Worm (Caenorhabditis elegans) whole organism, mixed stage, embryonic: ENCODE results near the gene mfsd-12.

ENCODE experiments used
- M03D4.4 ChIP-seq: sonication (generic microtip); optimal IDR thresholded peaks from 2 replicates; lab custom pipeline; 2017; ENCODE audit warnings: mild to moderate bottlenecking, missing genetic modification characterization, missing compliant biosample characterization
- bed-3 ChIP-seq: fragments of 200-800 bp; sonication (Bioruptor generic); optimal IDR thresholded peaks from 3 replicates; lab custom pipeline; 2018; ENCODE audit warnings: mild to moderate bottlenecking, missing genetic modification characterization, moderate library complexity, missing compliant biosample characterization
- blmp-1 ChIP-seq: fragments of 150-350 bp; optimal IDR thresholded peaks from 2 replicates; lab custom pipeline; 2014; ENCODE audit warnings: missing biosample characterization, missing genetic modification characterization
- ceh-39 ChIP-seq: fragments of 150-350 bp; optimal IDR thresholded peaks from 2 replicates; lab custom pipeline; 2014; ENCODE audit warnings: missing biosample characterization, missing genetic modification characterization
- ceh-43 ChIP-seq: fragments of 200-800 bp; sonication (Bioruptor generic); optimal IDR thresholded peaks from 2 replicates; lab custom pipeline; 2018; ENCODE audit warnings: mild to moderate bottlenecking, missing genetic modification characterization, moderate library complexity, missing compliant biosample characterization
- ceh-83 ChIP-seq: fragments of 200-800 bp; sonication (Bioruptor generic); optimal IDR thresholded peaks from 2 replicates; lab custom pipeline; 2018; ENCODE audit warnings: mild to moderate bottlenecking, missing genetic modification characterization, missing compliant biosample characterization
- ces-1 ChIP-seq: fragments of 150-350 bp; optimal IDR thresholded peaks from 2 replicates; lab custom pipeline; 2014; ENCODE audit warnings: missing biosample characterization, missing genetic modification reagents, missing genetic modification characterization
- cnd-1 ChIP-seq: fragments of 200-800 bp; sonication (Bioruptor generic); optimal IDR thresholded peaks from 2 replicates; lab custom pipeline; 2018; ENCODE audit warnings: mild to moderate bottlenecking, missing genetic modification characterization, missing compliant biosample characterization
- elt-1 ChIP-seq: sonication (generic microtip); optimal IDR thresholded peaks from 2 replicates; lab custom pipeline; 2017; ENCODE audit warnings: missing genetic modification characterization, mild to moderate bottlenecking, missing compliant biosample characterization, antibody characterized with exemption, moderate library complexity, borderline replicate concordance; ENCODE audit not compliant: insufficient read depth
- elt-3 ChIP-seq: fragments of 150-350 bp; optimal IDR thresholded peaks from 2 replicates; lab custom pipeline; 2014; ENCODE audit warnings: missing biosample characterization, missing genetic modification characterization
- flh-1 ChIP-seq: fragments of 200-800 bp; sonication (Bioruptor generic); optimal IDR thresholded peaks from 2 replicates; lab custom pipeline; 2018; ENCODE audit warnings: mild to moderate bottlenecking, missing genetic modification characterization, moderate library complexity, missing compliant biosample characterization
- ham-2 ChIP-seq: fragments of 200-800 bp; sonication (Bioruptor generic); optimal IDR thresholded peaks from 2 replicates; lab custom pipeline; 2018; ENCODE audit warnings: mild to moderate bottlenecking, missing genetic modification characterization, missing compliant biosample characterization
- hlh-1 ChIP-seq: fragments of 150-350 bp; optimal IDR thresholded peaks from 2 replicates; lab custom pipeline; 2014; ENCODE audit warnings: missing biosample characterization, missing genetic modification reagents, missing genetic modification characterization
- lin-13 ChIP-seq: fragments of 150-350 bp; optimal IDR thresholded peaks from 2 replicates; lab custom pipeline; 2014; ENCODE audit warnings: missing biosample characterization, missing genetic modification characterization
- lin-32 ChIP-seq: fragments of 200-800 bp; sonication (Bioruptor generic); optimal IDR thresholded peaks from 2 replicates; lab custom pipeline; 2018; ENCODE audit warnings: mild to moderate bottlenecking, missing genetic modification characterization, missing compliant biosample characterization
- mab-5 ChIP-seq: fragments of 150-350 bp; optimal IDR thresholded peaks from 2 replicates; lab custom pipeline; 2014; ENCODE audit warnings: missing biosample characterization, missing genetic modification characterization
- mep-1 ChIP-seq: fragments of 150-350 bp; optimal IDR thresholded peaks from 2 replicates; lab custom pipeline; 2017; ENCODE audit warnings: missing biosample characterization, missing genetic modification reagents, missing genetic modification characterization, inconsistent platforms
- mls-2 ChIP-seq: sonication (generic microtip); optimal IDR thresholded peaks from 2 replicates; lab custom pipeline; 2016; ENCODE audit warnings: mild to moderate bottlenecking, missing genetic modification characterization, moderate library complexity, missing compliant biosample characterization
- nhr-12 ChIP-seq: fragments of 150-350 bp; optimal IDR thresholded peaks from 2 replicates; lab custom pipeline; 2014; ENCODE audit warnings: missing biosample characterization, missing genetic modification characterization
- nhr-2 ChIP-seq: fragments of 150-350 bp; optimal IDR thresholded peaks from 2 replicates; lab custom pipeline; 2014; ENCODE audit warnings: missing biosample characterization, missing genetic modification characterization
- nhr-237 ChIP-seq: fragments of 150-350 bp; optimal IDR thresholded peaks from 2 replicates; lab custom pipeline; 2014; ENCODE audit warnings: missing biosample characterization, missing genetic modification characterization
- nhr-28 ChIP-seq: fragments of 150-350 bp; optimal IDR thresholded peaks from 2 replicates; lab custom pipeline; 2014; ENCODE audit warnings: missing biosample characterization, missing genetic modification characterization
- pha-4 ChIP-seq: fragments of 150-350 bp; optimal IDR thresholded peaks from 2 replicates; lab custom pipeline; 2018; ENCODE audit warnings: missing biosample characterization, missing genetic modification reagents, missing genetic modification characterization
- sptf-1 ChIP-seq: sonication (generic microtip); optimal IDR thresholded peaks from 2 replicates; lab custom pipeline; 2017; ENCODE audit warnings: mild to moderate bottlenecking, missing genetic modification characterization, moderate library complexity, missing compliant biosample characterization
- unc-120 ChIP-seq: sonication (generic microtip); optimal IDR thresholded peaks from 2 replicates; lab custom pipeline; 2017; ENCODE audit warnings: missing genetic modification characterization, missing compliant biosample characterization; ENCODE audit not compliant: poor library complexity, severe bottlenecking
- unc-39 ChIP-seq: fragments of 150-350 bp; optimal IDR thresholded peaks from 2 replicates; lab custom pipeline; 2014; ENCODE audit warnings: missing biosample characterization, missing genetic modification characterization
- zip-8 ChIP-seq: fragments of 150-350 bp; optimal IDR thresholded peaks from 2 replicates; lab custom pipeline; 2014; ENCODE audit warnings: missing biosample characterization, missing genetic modification characterization
- ztf-11 ChIP-seq: fragments of 150-350 bp; optimal IDR thresholded peaks from 2 replicates; lab custom pipeline; 2014; ENCODE audit warnings: missing biosample characterization, missing genetic modification characterization

mfsd-12 gene

DNA sequence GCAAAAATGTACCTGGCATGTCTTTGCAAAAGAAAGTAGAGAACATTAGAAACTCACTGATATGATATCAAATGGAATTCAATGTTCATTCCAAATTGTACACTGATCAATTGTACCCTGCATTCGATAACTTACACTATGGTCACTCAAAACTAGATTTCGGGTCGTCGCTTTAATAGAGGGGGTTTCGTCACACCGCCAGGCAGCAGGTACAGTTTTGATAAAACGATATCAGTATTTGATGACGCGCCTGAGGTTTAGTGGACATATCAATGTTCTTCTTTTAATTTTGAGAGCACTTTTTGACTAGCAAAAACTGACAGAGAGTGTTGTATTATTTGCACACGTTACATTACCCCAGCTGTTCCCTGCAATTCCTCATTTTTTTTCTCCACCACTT, 31.7 kb upstream of the mfsd-12 start:
- no peak for TF ChIP-seq nhr-12 (tag; lab: Kevin White, UChicago)
- no peak for TF ChIP-seq mab-5 (tag; lab: Kevin White, UChicago)
- TF ChIP-seq ceh-43 (GFP tag; lab: Kevin White, UChicago) = no peak
- TF ChIP-seq cnd-1 (tag; lab: Kevin White, UChicago) = no peak
- no peak for TF ChIP-seq unc-39
- TF ChIP-seq bed-3 (GFP tag; lab: Kevin White, UChicago) = no peak
- TF ChIP-seq nhr-237 (tag; lab: Kevin White, UChicago) = no peak
- TF ChIP-seq zip-8 (tag; lab: Kevin White, UChicago) = no peak
- no peak for TF ChIP-seq lin-32
- no peak for TF ChIP-seq blmp-1 (tag; lab: Kevin White, UChicago)
- no peak for TF ChIP-seq elt-1 (tag; lab: Kevin White, UChicago)
- no peak for TF ChIP-seq hlh-1
- no peak for TF ChIP-seq ham-2 (GFP tag; lab: Kevin White, UChicago)
- TF ChIP-seq mep-1 (tag; lab: Kevin White, UChicago) = no peak
- TF ChIP-seq pha-4 = no peak
- no peak for TF ChIP-seq M03D4.4 (tag; lab: Kevin White, UChicago)
- TF ChIP-seq ceh-39 = no peak
- TF ChIP-seq, all 35 proteins: peak for 0

- TF ChIP-seq flh-1 (GFP tag; lab: Kevin White, UChicago) (no peak), zip-8 (tag; lab: Kevin White, UChicago) (no peak), unc-120 (tag; lab: Kevin White, UChicago) (no peak), blmp-1 (tag; lab: Kevin White, UChicago) (no peak)
Measured at ce11 chrX:4636821-4637220, 31.1 kb upstream of the mfsd-12 start, which contains the start of gene hosl-1. Gene hosl-1, plus strand, starts transcription at chrX:4637121.

ce11 chrX:4647104-4647503, 20.8 kb upstream of the mfsd-12 start, which contains the start of gene C46C11.4:
Gene C46C11.4, minus strand, starts transcription at chrX:4647204.
- peak; percentile 8 for TF ChIP-seq nhr-2
- TF ChIP-seq nhr-12 (tag; lab: Kevin White, UChicago) = no peak
- TF ChIP-seq bed-3 (GFP tag; lab: Kevin White, UChicago) = no peak
- TF ChIP-seq nhr-28 (tag; lab: Kevin White, UChicago) = no peak

- TF ChIP-seq lin-13 (tag; lab: Kevin White, UChicago) = no peak
- no peak for TF ChIP-seq ces-1 (GFP tag; lab: Kevin White, UChicago)
- TF ChIP-seq flh-1 (GFP tag; lab: Kevin White, UChicago) = no peak
- no peak for TF ChIP-seq ham-2 (GFP tag; lab: Kevin White, UChicago)
- no peak for TF ChIP-seq lin-32
- TF ChIP-seq mab-5 (tag; lab: Kevin White, UChicago) = no peak
- TF ChIP-seq, all 35 proteins: peak for 0
Measured at ce11 chrX:4649097-4649496, 18.8 kb upstream of the mfsd-12 start, which contains the start of gene ent-5. Gene ent-5, minus strand, starts transcription at chrX:4649197.

ce11 chrX:4651428-4651827, 16.5 kb upstream of the mfsd-12 start:
- TF ChIP-seq unc-120 (tag; lab: Kevin White, UChicago) (no peak), pha-4 (no peak), ceh-43 (GFP tag; lab: Kevin White, UChicago) (no peak), ceh-83 (no peak), flh-1 (GFP tag; lab: Kevin White, UChicago) (no peak), zip-8 (tag; lab: Kevin White, UChicago) (no peak), unc-39 (no peak), nhr-12 (tag; lab: Kevin White, UChicago) (no peak), sptf-1 (tag; lab: Kevin White, UChicago) (no peak), hlh-1 (no peak), ztf-11 (tag; lab: Kevin White, UChicago) (no peak)

ce11 chrX:4652950-4653349, 14.9 kb upstream of the mfsd-12 start:
- TF ChIP-seq ces-1 (GFP tag; lab: Kevin White, UChicago) (no peak), mls-2 (tag; lab: Kevin White, UChicago) (no peak), unc-120 (tag; lab: Kevin White, UChicago) (no peak), nhr-237 (tag; lab: Kevin White, UChicago) (no peak), nhr-12 (tag; lab: Kevin White, UChicago) (no peak), ham-2 (GFP tag; lab: Kevin White, UChicago) (no peak), elt-1 (tag; lab: Kevin White, UChicago) (no peak), elt-3 (no peak), pha-4 (no peak)
- TF ChIP-seq, all 35 proteins: peak for 0
